Worm (Caenorhabditis elegans) whole organism, midembryonic: ENCODE measurements around the gene alg-3.

Source experiments
- flt-1 ChIP-seq: fragments of 200-800 bp; sonication (Bioruptor generic); IDR thresholded peaks from 2 replicates; pipeline ENCODE4 v1.3.6; 2022; ENCODE audit warnings: missing genetic modification characterization, missing compliant biosample characterization
- ref-1 ChIP-seq: fragments of 200-800 bp; sonication (Bioruptor generic); conservative IDR thresholded peaks from 2 replicates; pipeline ENCODE4 v1.3.6; 2022; ENCODE audit warnings: missing genetic modification reagents, missing genetic modification characterization, missing compliant biosample characterization
- tab-1 ChIP-seq: fragments of 200-800 bp; sonication (Bioruptor generic); IDR thresholded peaks from 2 replicates; pipeline ENCODE4 v1.3.6; 2022; ENCODE audit warnings: missing genetic modification characterization, missing compliant biosample characterization

DNA sequence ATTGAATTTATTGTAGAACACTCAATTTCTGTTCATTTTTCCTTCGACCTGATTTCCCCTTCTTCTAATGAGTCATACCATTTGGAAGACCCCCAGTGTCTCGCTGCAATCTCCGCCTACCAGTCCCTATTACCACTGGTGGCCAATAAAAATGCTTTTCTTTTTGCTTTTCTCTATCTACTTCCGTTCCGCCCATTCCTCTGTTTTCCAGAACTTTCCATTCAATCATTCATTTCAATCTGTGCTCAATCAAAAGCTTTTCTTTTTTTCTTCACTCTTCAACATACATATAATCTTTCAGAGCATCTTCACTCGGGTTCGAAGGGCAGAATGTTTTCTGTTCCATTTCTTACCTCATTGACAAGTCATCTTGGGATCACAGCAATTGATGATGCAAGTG lies 30.5 kb upstream of the alg-3 start, which contains the start of gene inx-8:
- no peak for TF ChIP-seq tab-1 (GFP tag; lab: Robert Waterston, UW)
- TF ChIP-seq ref-1 (GFP tag; lab: Robert Waterston, UW), result no peak
- no peak for TF ChIP-seq flt-1 (GFP tag; lab: Robert Waterston, UW)
